Worm (Caenorhabditis elegans): ENCODE data around the gene T09D3.8.

DNA sequence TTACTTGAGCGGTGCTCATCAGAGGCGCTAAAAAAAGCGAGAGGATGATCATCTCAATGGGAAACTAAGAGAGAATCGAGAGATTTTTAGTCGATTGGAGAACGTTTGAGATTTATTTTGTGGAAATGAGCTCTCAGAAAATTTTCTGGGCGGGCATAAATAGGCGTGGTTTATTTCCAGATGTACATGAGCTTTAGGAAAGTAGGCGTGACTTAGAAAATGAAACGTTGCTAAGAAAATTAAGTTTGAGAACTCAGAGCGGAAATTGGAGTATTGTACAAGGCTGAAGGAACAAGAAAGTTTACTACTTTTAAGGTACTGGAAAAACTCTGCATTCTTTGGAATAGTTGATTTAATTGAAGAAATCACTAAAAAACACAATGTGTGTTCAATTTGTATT lies 3.8 kb downstream of the T09D3.8 start, which contains the start of gene T09D3.9:
- TF ChIP-seq ceh-82 (tag; optimal IDR thresholded peaks at IDR 0.05) (no peak), nhr-12 (tag; optimal IDR thresholded peaks at IDR 0.05) (no peak), nhr-28 (tag; optimal IDR thresholded peaks at IDR 0.05) (no peak), lin-39 (tag; optimal IDR thresholded peaks at IDR 0.05) (no peak), elt-2 (tag; optimal IDR thresholded peaks at IDR 0.05) (no peak), lin-15B (tag; optimal IDR thresholded peaks at IDR 0.05) (no peak), skn-1 (tag; optimal IDR thresholded peaks at IDR 0.05) (no peak), pha-4 (tag; optimal IDR thresholded peaks at IDR 0.05) (no peak), ztf-4 (tag; optimal IDR thresholded peaks at IDR 0.05) (no peak), fos-1 (tag; optimal IDR thresholded peaks at IDR 0.05) (no peak), nhr-25 (tag; optimal IDR thresholded peaks at IDR 0.05) (no peak), daf-12 (tag; optimal IDR thresholded peaks at IDR 0.05) (no peak), ZK546.5 (tag; optimal IDR thresholded peaks at IDR 0.05) (no peak), unc-39 (tag; optimal IDR thresholded peaks at IDR 0.05) (no peak)
